Worm (Caenorhabditis elegans) whole organism, L4/young adult: Measurements from ENCODE around the gene fat-1.

ENCODE experiments used
- W03F9.2 ChIP-seq: fragments of 150-350 bp; optimal IDR thresholded peaks from 2 replicates; lab custom pipeline; 2014; ENCODE audit warnings: missing biosample characterization, missing genetic modification characterization
- dao-5 ChIP-seq: sonication (generic microtip); optimal IDR thresholded peaks from 2 replicates; lab custom pipeline; 2016; ENCODE audit warnings: missing genotype, missing genetic modification characterization, moderate library complexity, missing compliant biosample characterization

ce11 chrIV:13334287-13334686, 18.8 kb downstream of the fat-1 start:
- TF ChIP-seq dao-5 (tag; lab: Kevin White, UChicago), result no peak
- no peak for TF ChIP-seq W03F9.2 (tag; lab: Kevin White, UChicago)
